Comparison of ENCODE assay signal across 1 fruit fly cellular context in the genomic region with DNA sequence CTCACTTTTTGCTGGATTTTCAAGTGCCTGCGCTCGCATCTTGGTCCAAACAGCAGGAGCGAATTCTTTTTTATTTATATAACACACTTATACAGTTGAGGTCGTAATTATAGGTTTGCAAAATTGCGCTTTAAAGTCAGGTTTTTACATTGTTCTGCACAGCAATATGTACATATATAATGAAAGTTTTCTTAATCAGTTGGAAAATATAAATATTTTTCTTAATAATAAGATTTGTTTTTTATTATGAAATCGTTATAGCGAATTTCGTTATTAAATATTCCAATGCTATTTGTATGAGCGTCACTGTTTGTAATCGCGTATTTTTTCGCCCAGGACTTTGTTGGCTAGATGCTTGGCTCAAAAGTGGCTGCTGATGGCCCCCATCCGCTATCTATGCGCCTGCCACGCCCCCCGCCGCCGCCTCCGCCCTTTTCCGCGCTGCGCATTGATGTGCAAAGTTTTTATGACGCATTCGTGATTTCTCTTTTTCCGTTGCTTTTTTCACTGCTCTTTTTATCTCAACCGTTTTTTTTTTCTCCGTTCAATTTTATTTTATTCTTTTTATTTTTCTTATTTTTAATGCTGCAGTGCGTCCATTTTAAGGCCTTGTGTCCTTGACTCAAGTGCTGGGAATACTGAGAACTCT.
TF ChIP-seq lines count a peak whose summit lies in the region.

No protein-coding gene starts in this region.

TF ChIP-seq in whole organism, embryonic, 481 proteins besides CTCF, POLR2A, EP300 and RAD21 (continued from another document):
- TF ChIP-seq sr (GFP tag; IDR thresholded peaks at IDR 0.05; lab: Robert Waterston, UW) (no peak), danr (GFP tag; IDR thresholded peaks at IDR 0.05; lab: Robert Waterston, UW) (no peak), CG4730 (GFP tag; IDR thresholded peaks at IDR 0.05; lab: Robert Waterston, UW) (no peak), eyg (GFP tag; optimal IDR thresholded peaks at IDR 0.05; lab: Kevin White, UChicago) (no peak), Drgx (GFP tag; IDR thresholded peaks at IDR 0.05; lab: Robert Waterston, UW) (peak; percentile 31), abd-A (tag; optimal IDR thresholded peaks at IDR 0.05; lab: Kevin White, UChicago) (no peak), lov (optimal IDR thresholded peaks at IDR 0.05; lab: Kevin White, UChicago) (no peak), lov (GFP tag; IDR thresholded peaks at IDR 0.05; lab: Robert Waterston, UW) (peak; percentile 46; the same call in 1 of the 3 replicates), CG12299 (tag; optimal IDR thresholded peaks at IDR 0.05; lab: Kevin White, UChicago) (no peak), CG11504 (tag; optimal IDR thresholded peaks at IDR 0.05; lab: Kevin White, UChicago) (peak; percentile 37), wor (GFP tag; IDR thresholded peaks at IDR 0.05; lab: Robert Waterston, UW) (no peak), CG4424 (GFP tag; optimal IDR thresholded peaks at IDR 0.05; lab: Kevin White, UChicago) (no peak), CG32532 (GFP tag; IDR thresholded peaks at IDR 0.05; lab: Robert Waterston, UW) (no peak), CG11696 (GFP tag; IDR thresholded peaks at IDR 0.05; lab: Robert Waterston, UW) (peak; percentile 63), wek (GFP tag; optimal IDR thresholded peaks at IDR 0.05; lab: Kevin White, UChicago) (no peak), bab2 (GFP tag; optimal IDR thresholded peaks at IDR 0.05; lab: Kevin White, UChicago) (no peak)
TF ChIP-seq in whole organism, embryonic: peak in this region for 30.
